Worm (Caenorhabditis elegans): ENCODE data around the gene F34D10.4.

ce11 chrIII:3730475-3730874 lies 5.9 kb upstream of the F34D10.4 start, which contains the start of gene F34D10.8:
- no peak for TF ChIP-seq ceh-22 (tag; optimal IDR thresholded peaks at IDR 0.05)
- TF ChIP-seq ceh-6 (GFP tag; optimal IDR thresholded peaks at IDR 0.05) = no peak
- no peak for TF ChIP-seq pat-9 (tag; optimal IDR thresholded peaks at IDR 0.05)
- no peak for TF ChIP-seq ama-1 (optimal IDR thresholded peaks at IDR 0.05)
- TF ChIP-seq dmd-4 (tag; optimal IDR thresholded peaks at IDR 0.05; ENCODE audit: borderline replicate concordance) = no peak
- no peak for TF ChIP-seq ceh-45 (GFP tag; IDR thresholded peaks at IDR 0.05)

Measured in whole organism, late embryonic.